Fruit fly (Drosophila melanogaster) Kc167 (cell line): Measurements from ENCODE around the gene Usp30.

Experiments used
- Myc ChIP-seq: fragments of >200 bp; optimal IDR thresholded peaks from 2 replicates; lab custom pipeline; 2017; ENCODE audit warnings: missing external identifiers
- h ChIP-seq: fragments of >200 bp; optimal IDR thresholded peaks from 3 replicates; lab custom pipeline; 2018; ENCODE audit warnings: missing external identifiers
- psq ChIP-seq: fragments of >200 bp; optimal IDR thresholded peaks from 2 replicates; lab custom pipeline; 2017; ENCODE audit warnings: missing external identifiers

dm6 chrX:5852677-5853076 lies 26.9 kb downstream of the Usp30 start:
- TF ChIP-seq Myc (lab: Kevin White, UChicago): no peak
- no peak for TF ChIP-seq psq (lab: Kevin White, UChicago)
- TF ChIP-seq h: no peak
